Worm (Caenorhabditis elegans) whole organism, L3 larva: ENCODE data around the gene srj-55.

Experiments
- ZK546.5 ChIP-seq: sonication (generic microtip); optimal IDR thresholded peaks from 2 replicates; lab custom pipeline; 2017; ENCODE audit warnings: missing biosample characterization, missing genetic modification characterization
- ceh-82 ChIP-seq: fragments of 150-350 bp; optimal IDR thresholded peaks from 2 replicates; lab custom pipeline; 2014; ENCODE audit warnings: missing biosample characterization, missing genetic modification characterization
- fos-1 ChIP-seq: fragments of 150-350 bp; optimal IDR thresholded peaks from 2 replicates; lab custom pipeline; 2014; ENCODE audit warnings: missing biosample characterization, missing genetic modification characterization
- lin-39 ChIP-seq: fragments of 150-350 bp; optimal IDR thresholded peaks from 2 replicates; lab custom pipeline; 2018; ENCODE audit warnings: missing biosample characterization, missing genetic modification reagents, missing genetic modification characterization
- mdl-1 ChIP-seq: fragments of 150-350 bp; optimal IDR thresholded peaks from 2 replicates; lab custom pipeline; 2014; ENCODE audit warnings: missing biosample characterization, missing genetic modification characterization
- nhr-76 ChIP-seq: fragments of 150-350 bp; sonication (generic microtip); optimal IDR thresholded peaks from 5 replicates; lab custom pipeline; 2014; ENCODE audit warnings: missing biosample characterization, missing genetic modification characterization
- pqm-1 ChIP-seq: fragments of 150-350 bp; optimal IDR thresholded peaks from 2 replicates; lab custom pipeline; 2017; ENCODE audit warnings: missing biosample characterization, missing genetic modification characterization, inconsistent platforms
- sea-2 ChIP-seq: fragments of 150-350 bp; sonication (generic microtip); optimal IDR thresholded peaks from 4 replicates; lab custom pipeline; 2014; ENCODE audit warnings: missing biosample characterization, missing genetic modification reagents, missing genetic modification characterization
- unc-39 ChIP-seq: sonication (generic microtip); optimal IDR thresholded peaks from 4 replicates; lab custom pipeline; 2017; ENCODE audit warnings: missing biosample characterization, missing genetic modification characterization
- ztf-11 ChIP-seq: fragments of 150-350 bp; optimal IDR thresholded peaks from 2 replicates; lab custom pipeline; 2014; ENCODE audit warnings: missing biosample characterization, missing genetic modification characterization

- no peak for TF ChIP-seq ztf-11
- no peak for TF ChIP-seq nhr-76
- no peak for TF ChIP-seq unc-39 (tag; lab: Kevin White, UChicago)
- no peak for TF ChIP-seq lin-39 (tag; lab: Kevin White, UChicago)
- no peak for TF ChIP-seq ceh-82
- no peak for TF ChIP-seq pqm-1 (tag; lab: Kevin White, UChicago)
- no peak for TF ChIP-seq sea-2 (GFP tag; lab: Kevin White, UChicago)
- no peak for TF ChIP-seq mdl-1 (tag; lab: Kevin White, UChicago)
- TF ChIP-seq fos-1 (tag; lab: Kevin White, UChicago), result no peak
- TF ChIP-seq ZK546.5, result no peak
These were observed 31.8 kb downstream of the srj-55 start for ce11 chrV:2825978-2826377.
